Fruit fly (Drosophila melanogaster): Measurements from ENCODE around the gene CG12289.

Gene CG12289

DNA sequence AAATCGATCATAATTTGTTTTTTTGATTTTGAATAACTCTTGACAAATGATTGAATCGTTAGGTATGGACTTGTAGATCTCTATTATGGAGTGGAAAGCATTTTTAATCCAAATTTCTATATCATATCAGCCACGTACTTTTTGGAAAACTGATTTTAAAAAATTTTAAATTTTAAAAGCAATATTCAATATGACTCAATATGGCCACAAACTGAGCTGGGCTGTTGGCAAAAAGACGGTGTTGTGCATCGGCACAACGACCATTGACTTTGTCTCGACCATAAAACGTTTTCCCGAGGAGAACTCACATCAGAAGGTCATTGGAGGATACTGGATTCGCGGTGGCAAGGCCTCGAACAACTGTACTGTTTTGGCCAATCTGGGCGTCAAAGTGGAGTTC, at the start of gene CG12289, which contains the start of gene CG7551:
CG12289 (minus strand) TSS at position 101 of the 400 bp plus-strand sequence.
CG7551 (plus strand) TSS at position 121 of the 400 bp plus-strand sequence.
- TF ChIP-seq insv (optimal IDR thresholded peaks at IDR 0.05) (no peak), Myc (optimal IDR thresholded peaks at IDR 0.05) (no peak), h (optimal IDR thresholded peaks at IDR 0.05) (no peak), psq (optimal IDR thresholded peaks at IDR 0.05) (no peak), ttk (optimal IDR thresholded peaks at IDR 0.05) (no peak), Sin3A (optimal IDR thresholded peaks at IDR 0.05) (no peak)

DNA sequence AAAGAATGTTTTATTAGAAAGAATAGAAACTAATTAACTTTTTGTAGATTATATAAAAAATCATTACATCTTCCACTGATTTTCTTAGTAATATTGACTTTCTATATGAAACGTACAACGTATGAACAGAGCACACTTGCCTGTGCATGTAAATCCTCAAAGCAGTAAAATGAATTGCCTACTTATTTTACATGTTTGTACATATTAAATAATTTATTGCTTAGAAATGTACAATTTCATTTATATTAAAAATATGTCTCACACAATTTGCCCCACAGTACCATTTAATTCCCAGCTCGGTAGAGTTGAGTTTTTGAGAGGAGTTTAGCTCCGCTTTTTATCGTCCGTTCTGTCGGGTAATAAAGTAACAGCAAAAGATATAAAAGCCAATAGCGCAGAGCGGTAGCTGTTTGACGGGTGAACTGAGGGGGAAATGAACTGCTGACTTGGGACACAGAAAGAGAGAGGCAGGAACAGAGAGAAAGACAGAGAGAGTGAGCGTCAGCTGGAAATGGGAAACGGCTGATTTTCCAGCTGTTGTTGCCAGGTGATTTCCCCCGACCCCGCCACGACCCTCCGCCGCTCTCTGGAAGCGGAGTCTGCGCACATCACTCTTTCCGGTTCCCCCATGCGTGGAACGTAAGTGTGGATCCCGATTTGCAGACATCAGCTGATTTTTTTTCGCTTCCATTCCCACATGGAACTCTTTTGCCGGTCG, 35.0 kb upstream of the CG12289 start:
- TF ChIP-seq insv (optimal IDR thresholded peaks at IDR 0.05): no peak

DNA sequence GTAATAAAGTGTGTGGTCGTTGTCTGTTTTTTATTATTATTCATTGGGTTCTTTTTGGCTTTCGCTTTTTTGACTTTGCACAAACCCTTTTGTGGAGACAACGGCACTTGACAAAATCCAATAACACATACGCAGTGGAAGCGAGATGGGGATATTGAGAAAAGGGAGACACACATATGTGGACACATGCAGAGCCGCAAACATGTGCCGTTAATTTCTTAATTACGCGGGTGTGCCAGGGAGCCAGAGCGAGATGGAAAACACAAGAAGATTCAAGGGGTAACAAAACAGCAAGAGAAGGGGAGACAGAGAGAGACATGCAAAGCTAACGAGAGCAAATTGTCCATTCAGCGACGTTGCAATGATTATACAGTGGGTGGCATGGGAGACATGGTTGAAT, 34.2 kb upstream of the CG12289 start:
- TF ChIP-seq psq (optimal IDR thresholded peaks at IDR 0.05): no peak
- no peak for TF ChIP-seq Myc (optimal IDR thresholded peaks at IDR 0.05)
- no peak for TF ChIP-seq Sin3A (optimal IDR thresholded peaks at IDR 0.05)

DNA sequence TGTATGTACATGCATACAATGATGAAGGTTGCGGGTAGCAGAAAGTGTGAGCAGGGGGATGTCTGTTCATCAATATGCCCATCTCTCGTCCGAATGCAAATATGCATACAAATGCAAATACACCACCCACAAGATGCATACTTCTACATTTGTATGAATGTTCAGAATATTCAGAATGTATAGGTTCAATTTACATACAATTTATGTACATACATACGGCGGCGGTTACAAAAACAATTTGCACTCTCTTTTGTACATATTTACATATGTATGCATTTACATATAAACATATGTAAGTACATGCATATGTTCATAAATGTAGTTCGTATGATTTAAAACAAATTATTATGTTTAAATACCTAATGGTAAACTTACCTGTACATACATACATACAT, 33.6 kb upstream of the CG12289 start:
- TF ChIP-seq psq (optimal IDR thresholded peaks at IDR 0.05) (no peak), ttk (optimal IDR thresholded peaks at IDR 0.05) (no peak), Myc (optimal IDR thresholded peaks at IDR 0.05) (no peak)

DNA sequence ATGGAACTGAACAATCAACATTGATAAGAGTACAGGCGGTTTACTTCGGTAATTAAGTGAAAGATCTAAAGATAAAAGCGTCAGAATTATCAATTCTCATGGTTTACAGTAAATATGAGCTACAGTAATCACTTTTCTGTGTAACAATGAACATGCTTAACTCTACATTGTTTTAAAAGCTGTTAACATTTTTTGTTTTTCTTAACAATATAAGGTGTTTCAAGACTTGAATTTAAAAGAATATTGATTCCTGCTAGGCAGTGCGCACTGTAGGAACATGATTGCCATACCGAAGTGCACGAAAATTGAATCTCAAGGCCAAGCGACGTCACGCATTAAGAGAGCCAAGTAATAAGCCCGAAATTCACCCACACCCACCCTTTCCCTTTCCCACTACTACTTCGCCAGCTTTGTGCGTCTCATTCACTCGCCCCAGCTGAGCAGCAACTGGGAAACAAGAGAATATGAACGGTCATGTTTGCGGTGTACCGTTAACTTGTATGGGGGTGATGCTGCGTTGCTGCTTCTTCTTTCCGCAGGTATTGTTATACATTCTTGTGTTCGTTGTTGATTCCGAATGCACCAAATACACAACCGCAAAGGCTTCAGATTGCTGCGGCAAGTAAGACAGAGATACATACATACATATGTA, 33.1 kb upstream of the CG12289 start:
- no peak for TF ChIP-seq ttk (optimal IDR thresholded peaks at IDR 0.05)

DNA sequence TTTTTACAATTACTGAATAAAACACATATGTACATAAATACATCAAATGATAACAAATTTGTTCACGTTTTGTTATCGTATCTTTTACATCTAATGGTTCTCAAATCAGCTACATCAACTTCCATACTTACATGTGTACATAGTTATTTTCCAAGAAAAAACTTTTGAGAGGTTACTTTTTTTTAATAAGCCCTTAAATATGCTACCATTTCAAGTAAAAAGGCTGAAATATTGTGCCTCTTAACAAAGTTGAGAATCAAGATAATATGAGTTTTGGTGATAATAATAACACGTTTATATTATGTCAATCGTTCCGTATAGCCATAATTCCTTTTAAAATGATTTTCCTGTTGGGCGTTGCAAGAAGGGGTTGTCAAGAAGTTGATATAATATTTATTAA, 32.3 kb upstream of the CG12289 start:
- no peak for TF ChIP-seq insv (optimal IDR thresholded peaks at IDR 0.05)

DNA sequence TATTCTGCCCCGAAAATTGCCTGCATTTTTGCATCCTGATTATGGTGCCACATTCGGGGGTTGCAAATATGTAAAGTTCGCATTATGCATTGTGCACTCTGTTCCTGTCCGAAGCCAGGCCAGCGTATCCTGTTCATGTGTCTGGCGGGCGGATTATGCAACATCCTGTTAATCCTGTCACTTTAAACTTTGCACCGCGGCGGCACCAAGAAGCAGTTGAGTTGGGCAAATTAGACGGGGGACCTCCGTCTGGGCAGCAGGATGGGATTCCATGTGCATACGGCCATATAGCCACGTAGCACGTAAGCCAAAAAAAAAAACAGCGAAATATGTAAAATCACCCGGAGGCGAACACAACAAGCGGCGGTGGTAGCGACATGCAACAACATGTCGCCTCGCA, 31.2 kb upstream of the CG12289 start:
- TF ChIP-seq Sin3A (optimal IDR thresholded peaks at IDR 0.05) (no peak), h (optimal IDR thresholded peaks at IDR 0.05) (no peak), psq (optimal IDR thresholded peaks at IDR 0.05) (no peak), ttk (optimal IDR thresholded peaks at IDR 0.05) (no peak), insv (optimal IDR thresholded peaks at IDR 0.05) (no peak), Myc (optimal IDR thresholded peaks at IDR 0.05) (no peak)

DNA sequence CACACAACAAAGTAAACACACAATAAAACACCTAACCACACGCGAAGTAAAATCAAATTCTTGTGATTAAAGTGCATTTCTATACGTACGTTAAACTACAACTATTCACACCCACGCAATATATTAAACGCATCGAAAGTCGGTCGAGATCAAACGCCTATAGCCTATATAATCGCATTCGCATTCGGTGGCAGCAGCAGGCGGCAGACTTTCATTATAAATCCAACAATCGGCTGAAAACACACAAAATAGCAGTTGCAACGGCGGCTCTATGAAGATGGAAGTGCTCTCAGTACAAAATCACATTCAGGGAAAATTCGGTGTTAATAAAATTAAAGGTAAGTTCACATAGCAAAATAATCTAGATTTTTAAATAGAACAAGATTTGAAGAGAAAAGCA, 30.0 kb upstream of the CG12289 start:
- no peak for TF ChIP-seq Sin3A (optimal IDR thresholded peaks at IDR 0.05)
- TF ChIP-seq psq (optimal IDR thresholded peaks at IDR 0.05): no peak
- TF ChIP-seq ttk (optimal IDR thresholded peaks at IDR 0.05): no peak
- no peak for TF ChIP-seq h (optimal IDR thresholded peaks at IDR 0.05)

DNA sequence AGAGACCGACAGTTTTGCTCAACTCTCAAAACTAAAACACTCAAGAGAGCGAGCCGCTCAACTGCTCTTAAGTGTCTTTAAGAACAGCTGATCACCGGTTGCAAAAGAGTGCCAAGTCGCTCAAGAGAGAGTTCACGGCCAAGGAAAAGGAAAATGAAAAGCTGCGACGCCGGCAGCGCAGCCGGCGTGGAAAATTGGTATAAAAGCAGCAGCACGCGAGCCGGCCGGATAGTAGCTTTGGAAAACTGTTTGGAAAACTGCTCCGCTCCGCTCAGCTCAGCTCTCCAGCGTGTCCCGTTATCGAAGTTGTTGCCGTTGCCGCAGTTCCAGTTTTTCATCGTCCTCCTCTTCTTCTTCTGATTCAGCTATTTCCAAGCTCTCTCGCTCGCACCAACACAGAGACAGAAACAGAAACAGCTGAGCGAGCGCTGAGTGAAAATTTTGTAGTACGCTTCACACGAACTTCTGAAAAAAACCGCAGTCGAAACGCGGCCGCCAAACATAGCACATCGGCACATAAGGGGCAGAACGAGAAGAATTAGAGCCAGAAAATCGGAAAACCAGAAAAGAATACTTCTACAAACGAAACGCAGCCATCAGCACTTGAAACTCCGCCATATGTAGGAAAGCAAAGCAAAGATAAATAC, 29.2 kb upstream of the CG12289 start, which contains the start of gene chrb:
chrb (plus strand) TSS at position 224 of the 647 bp plus-strand sequence.
- TF ChIP-seq insv (optimal IDR thresholded peaks at IDR 0.05) (no peak), psq (optimal IDR thresholded peaks at IDR 0.05) (no peak), h (optimal IDR thresholded peaks at IDR 0.05) (no peak), ttk (optimal IDR thresholded peaks at IDR 0.05) (no peak), Myc (optimal IDR thresholded peaks at IDR 0.05) (no peak), Sin3A (optimal IDR thresholded peaks at IDR 0.05) (no peak)

DNA sequence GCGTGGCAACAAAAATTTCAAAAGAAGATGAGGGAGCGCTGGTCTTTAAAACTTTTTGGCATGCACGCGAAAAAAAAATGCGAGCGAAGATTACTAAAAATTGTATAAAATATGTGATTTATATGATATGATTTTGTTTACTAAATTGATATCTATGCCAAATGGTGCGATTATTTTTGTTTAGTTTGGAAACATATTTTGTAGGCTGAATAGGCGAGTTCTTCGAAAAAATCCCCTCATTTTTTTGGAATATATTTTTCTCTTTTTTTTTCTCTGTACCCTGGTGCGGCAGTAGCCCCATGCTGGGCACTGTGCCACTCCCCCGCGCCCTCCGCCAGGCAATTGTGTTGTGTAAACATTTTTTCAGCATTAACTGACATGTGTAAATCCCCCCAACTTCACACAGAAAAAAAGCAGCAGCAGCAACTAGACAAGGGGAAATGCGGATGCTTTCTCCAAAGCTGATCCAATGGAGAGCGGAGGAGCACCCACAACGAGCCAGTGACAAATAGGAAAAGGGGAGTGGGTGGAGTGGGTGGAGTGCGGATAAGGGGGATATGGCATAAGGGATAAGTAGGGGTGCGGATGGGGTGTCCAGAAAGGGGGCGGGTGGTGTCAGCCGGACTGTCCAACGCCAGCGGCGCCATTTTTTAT, 27.8 kb upstream of the CG12289 start:
- TF ChIP-seq psq (optimal IDR thresholded peaks at IDR 0.05) (no peak), Myc (optimal IDR thresholded peaks at IDR 0.05) (no peak), ttk (optimal IDR thresholded peaks at IDR 0.05) (no peak), Sin3A (optimal IDR thresholded peaks at IDR 0.05) (no peak), insv (optimal IDR thresholded peaks at IDR 0.05) (no peak), h (optimal IDR thresholded peaks at IDR 0.05) (no peak)

DNA sequence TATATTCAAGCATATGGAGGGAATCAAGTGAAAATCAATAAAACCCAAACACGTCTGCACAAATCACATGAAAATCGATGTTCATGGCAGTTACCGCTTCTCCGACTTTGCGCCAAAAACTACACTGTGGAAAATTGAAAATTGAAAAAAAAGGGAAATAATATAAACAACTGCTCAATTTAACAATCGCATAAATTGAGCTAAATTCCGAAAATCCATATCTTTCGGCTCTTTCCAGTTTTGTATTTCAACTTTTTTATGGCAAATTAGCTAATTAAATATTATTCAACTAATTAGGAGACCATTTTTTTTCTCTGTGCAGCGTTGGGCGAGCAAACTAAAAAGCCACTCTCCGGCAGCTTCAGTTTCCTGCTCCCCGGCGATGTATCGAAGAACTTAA, 26.2 kb upstream of the CG12289 start:
- TF ChIP-seq psq (optimal IDR thresholded peaks at IDR 0.05) (no peak), Sin3A (optimal IDR thresholded peaks at IDR 0.05) (no peak), ttk (optimal IDR thresholded peaks at IDR 0.05) (no peak), h (optimal IDR thresholded peaks at IDR 0.05) (no peak), insv (optimal IDR thresholded peaks at IDR 0.05) (no peak), Myc (optimal IDR thresholded peaks at IDR 0.05) (no peak)

DNA sequence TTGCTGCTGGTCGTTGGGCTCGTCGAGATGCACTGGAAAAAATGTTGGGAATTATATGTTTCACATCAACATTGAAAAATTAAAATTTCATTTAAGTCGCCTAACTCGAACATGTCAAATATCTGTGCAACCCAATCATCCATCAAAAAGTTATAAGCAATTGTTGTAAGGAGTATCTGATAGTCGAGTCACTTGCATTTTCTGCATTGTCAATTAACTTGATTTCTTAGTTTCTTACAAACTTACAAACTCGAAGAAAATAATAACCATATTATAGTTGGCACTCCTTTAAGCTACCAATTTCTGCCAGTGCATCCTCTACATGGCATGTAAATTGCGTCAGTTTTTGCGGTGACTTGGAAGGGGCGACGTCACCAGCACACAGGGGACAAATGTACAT, 24.9 kb upstream of the CG12289 start:
- TF ChIP-seq insv (optimal IDR thresholded peaks at IDR 0.05) (no peak), Myc (optimal IDR thresholded peaks at IDR 0.05) (no peak), Sin3A (optimal IDR thresholded peaks at IDR 0.05) (no peak), ttk (optimal IDR thresholded peaks at IDR 0.05) (no peak), psq (optimal IDR thresholded peaks at IDR 0.05) (no peak), h (optimal IDR thresholded peaks at IDR 0.05) (no peak)

DNA sequence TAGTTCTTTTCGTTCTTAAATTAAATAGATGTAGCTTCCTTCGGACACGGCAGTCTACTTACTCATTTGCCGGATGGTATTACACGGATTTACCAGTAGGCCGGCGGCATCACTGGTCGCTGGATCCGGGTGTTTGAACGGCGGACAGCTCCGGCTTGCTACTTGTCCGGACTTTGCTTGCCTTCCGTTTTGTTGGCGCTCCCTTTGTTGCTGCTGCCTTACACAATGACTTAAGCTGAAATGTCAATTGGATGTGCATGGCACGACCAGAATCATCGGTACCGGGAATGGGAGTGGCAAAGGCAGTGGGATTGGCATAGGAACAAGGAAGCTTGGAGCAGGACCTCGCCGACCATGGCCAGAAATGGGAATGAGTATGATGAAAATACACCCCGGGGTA, 22.0 kb upstream of the CG12289 start:
- no peak for TF ChIP-seq Myc (optimal IDR thresholded peaks at IDR 0.05)

All from Kc167 (cell line).